Fruit fly (Drosophila melanogaster): Measurements from ENCODE around the gene eya.

- TF ChIP-seq CG12768 (GFP tag; optimal IDR thresholded peaks at IDR 0.05) = peak; percentile 70
- peak; percentile 45 for TF ChIP-seq pad (GFP tag; optimal IDR thresholded peaks at IDR 0.05)
- TF ChIP-seq CG1620 (GFP tag; optimal IDR thresholded peaks at IDR 0.05) = peak; percentile 93
- peak; percentile 61 for TF ChIP-seq CG7045 (GFP tag; optimal IDR thresholded peaks at IDR 0.05)
- peak; percentile 85 for TF ChIP-seq Clk (GFP tag; optimal IDR thresholded peaks at IDR 0.05)
- TF ChIP-seq bab1 (GFP tag; optimal IDR thresholded peaks at IDR 0.05) = peak; percentile 83
- TF ChIP-seq toe (GFP tag; optimal IDR thresholded peaks at IDR 0.05) = peak; percentile 94
- TF ChIP-seq cnc (optimal IDR thresholded peaks at IDR 0.05) = no peak
- peak; percentile 84 for TF ChIP-seq tj (GFP tag; optimal IDR thresholded peaks at IDR 0.05)
- TF ChIP-seq Crg-1 (GFP tag; optimal IDR thresholded peaks at IDR 0.05) = peak; percentile 66
- TF ChIP-seq CG11617 (GFP tag; optimal IDR thresholded peaks at IDR 0.05) = peak; percentile 55
- peak; percentile 68 for TF ChIP-seq ovo (GFP tag; optimal IDR thresholded peaks at IDR 0.05)
Observed at dm6 chr2L:6480212-6480994, 66.4 kb downstream of the eya start, which contains the start of the genes Sec61alpha and Daxx.
